Worm (Caenorhabditis elegans) whole organism, L4 larva: ENCODE data around the gene zgpa-1.

Experiments used
- F10B5.3 ChIP-seq: sonication (generic microtip); optimal IDR thresholded peaks from 2 replicates; lab custom pipeline; 2016; ENCODE audit warnings: mild to moderate bottlenecking, missing genetic modification characterization, missing compliant biosample characterization
- F26F4.8 ChIP-seq: fragments of 200-800 bp; sonication (Bioruptor generic); conservative IDR thresholded peaks from 2 replicates; pipeline ENCODE4 v1.3.6; 2022; ENCODE audit warnings: missing genetic modification characterization, missing compliant biosample characterization
- F37D6.2 ChIP-seq: sonication (generic microtip); optimal IDR thresholded peaks from 2 replicates; lab custom pipeline; 2016; ENCODE audit warnings: mild to moderate bottlenecking, missing genetic modification characterization, missing compliant biosample characterization
- F44E2.7 ChIP-seq: fragments of 200-800 bp; sonication (Bioruptor generic); IDR thresholded peaks from 2 replicates; pipeline ENCODE4 v2.1.2; 2022; ENCODE audit warnings: missing genetic modification characterization, missing compliant biosample characterization
- F49E8.2 ChIP-seq: sonication (generic microtip); optimal IDR thresholded peaks from 2 replicates; lab custom pipeline; 2016; ENCODE audit warnings: missing compliant biosample characterization, mild to moderate bottlenecking, missing genetic modification characterization, borderline replicate concordance
- R02D3.7 ChIP-seq: fragments of 150-350 bp; sonication (generic microtip); optimal IDR thresholded peaks from 3 replicates; lab custom pipeline; 2014; ENCODE audit warnings: missing biosample characterization, missing genetic modification characterization
- T20F7.1 ChIP-seq: fragments of 200-800 bp; sonication (Bioruptor generic); optimal IDR thresholded peaks from 2 replicates; lab custom pipeline; 2018; ENCODE audit warnings: mild to moderate bottlenecking, missing genetic modification characterization, missing compliant biosample characterization
- Y5F2A.4 ChIP-seq: fragments of 200-800 bp; sonication (Bioruptor generic); optimal IDR thresholded peaks from 2 replicates; lab custom pipeline; 2018; ENCODE audit warnings: mild to moderate bottlenecking, missing genetic modification characterization, missing compliant biosample characterization
- Y75B8A.6 ChIP-seq: fragments of 200-800 bp; sonication (Bioruptor generic); IDR thresholded peaks from 2 replicates; pipeline ENCODE4 v1.3.6; 2022; ENCODE audit warnings: missing genetic modification reagents, missing genetic modification characterization, missing compliant biosample characterization
- ZK546.5 ChIP-seq, 2 experiments: sonication (generic microtip); optimal IDR thresholded peaks; 2 replicates each; lab custom pipeline; 2017; ENCODE audit warnings: missing biosample characterization in 2 of 2, missing genetic modification characterization in 2 of 2
- aly-2 ChIP-seq: sonication (generic microtip); optimal IDR thresholded peaks from 2 replicates; lab custom pipeline; 2018; ENCODE audit warnings: missing biosample characterization, missing genetic modification characterization
- attf-4 ChIP-seq: sonication (generic microtip); optimal IDR thresholded peaks from 3 replicates; lab custom pipeline; 2017; ENCODE audit warnings: missing biosample characterization, missing genetic modification characterization
- ceh-28 ChIP-seq: fragments of 150-350 bp; optimal IDR thresholded peaks from 2 replicates; lab custom pipeline; 2014; ENCODE audit warnings: missing biosample characterization, missing genetic modification reagents, missing genetic modification characterization
- ceh-32 ChIP-seq: sonication (generic microtip); optimal IDR thresholded peaks from 2 replicates; lab custom pipeline; 2016; ENCODE audit warnings: mild to moderate bottlenecking, missing genetic modification characterization, missing compliant biosample characterization; ENCODE audit not compliant: poor library complexity
- ceh-44 ChIP-seq: fragments of 200-800 bp; sonication (Bioruptor generic); IDR thresholded peaks from 2 replicates; pipeline ENCODE4 v1.3.6; 2022; ENCODE audit warnings: missing genetic modification reagents, missing genetic modification characterization, missing compliant biosample characterization
- daf-19 ChIP-seq: fragments of 200-800 bp; sonication (Bioruptor generic); conservative IDR thresholded peaks from 2 replicates; pipeline ENCODE4 v1.3.6; 2022; ENCODE audit warnings: missing genetic modification characterization, missing compliant biosample characterization
- dmd-6 ChIP-seq: fragments of 200-800 bp; sonication (Bioruptor generic); IDR thresholded peaks from 2 replicates; pipeline ENCODE4 v1.3.6; 2022; ENCODE audit warnings: missing genetic modification reagents, missing genetic modification characterization, missing compliant biosample characterization
- dpl-1 ChIP-seq: fragments of 150-350 bp; optimal IDR thresholded peaks from 2 replicates; lab custom pipeline; 2014; ENCODE audit warnings: missing biosample characterization, missing genetic modification reagents, missing genetic modification characterization
- duxl-1 ChIP-seq: sonication (generic microtip); optimal IDR thresholded peaks from 2 replicates; lab custom pipeline; 2016; ENCODE audit warnings: mild to moderate bottlenecking, missing genetic modification characterization, moderate library complexity, missing compliant biosample characterization; ENCODE audit not compliant: poor library complexity
- dve-1 ChIP-seq: sonication (generic microtip); optimal IDR thresholded peaks from 2 replicates; lab custom pipeline; 2017; ENCODE audit warnings: antibody characterized with exemption, mild to moderate bottlenecking, missing genetic modification characterization, missing compliant biosample characterization; ENCODE audit not compliant: insufficient read depth
- egl-27 ChIP-seq: sonication (generic microtip); optimal IDR thresholded peaks from 3 replicates; lab custom pipeline; 2017; ENCODE audit warnings: missing biosample characterization, missing genetic modification reagents, missing genetic modification characterization
- fos-1 ChIP-seq: fragments of 150-350 bp; optimal IDR thresholded peaks from 2 replicates; lab custom pipeline; 2014; ENCODE audit warnings: missing biosample characterization, missing genetic modification characterization
- hlh-11 ChIP-seq: fragments of 200-800 bp; sonication (Bioruptor generic); optimal IDR thresholded peaks from 2 replicates; lab custom pipeline; 2018; ENCODE audit warnings: mild to moderate bottlenecking, missing genetic modification characterization, missing compliant biosample characterization
- hlh-30 ChIP-seq: sonication (generic microtip); optimal IDR thresholded peaks from 2 replicates; lab custom pipeline; 2017; ENCODE audit warnings: antibody characterized with exemption, mild to moderate bottlenecking, missing genetic modification characterization, missing compliant biosample characterization; ENCODE audit not compliant: insufficient read depth
- hmg-1.1 ChIP-seq: fragments of 200-800 bp; sonication (Bioruptor generic); IDR thresholded peaks from 2 replicates; pipeline ENCODE4 v1.3.6; 2022; ENCODE audit warnings: missing genetic modification reagents, missing genetic modification characterization, missing compliant biosample characterization
- jun-1 ChIP-seq: fragments of 150-350 bp; optimal IDR thresholded peaks from 2 replicates; lab custom pipeline; 2014; ENCODE audit warnings: missing biosample characterization, missing genetic modification reagents, missing genetic modification characterization
- lim-7 ChIP-seq: fragments of 200-800 bp; sonication (Bioruptor generic); IDR thresholded peaks from 2 replicates; pipeline ENCODE4 v1.3.6; 2022; ENCODE audit warnings: missing genetic modification characterization, missing compliant biosample characterization
- lin-1 ChIP-seq: fragments of 200-800 bp; sonication (Bioruptor generic); IDR thresholded peaks from 2 replicates; pipeline ENCODE4 v1.3.6; 2022; ENCODE audit warnings: missing genetic modification reagents, missing genetic modification characterization, missing compliant biosample characterization
- lin-13 ChIP-seq: fragments of 150-350 bp; optimal IDR thresholded peaks from 2 replicates; lab custom pipeline; 2014; ENCODE audit warnings: missing biosample characterization, missing genetic modification reagents, missing genetic modification characterization
- lin-29 ChIP-seq: fragments of 200-800 bp; sonication (Bioruptor generic); IDR thresholded peaks from 2 replicates; pipeline ENCODE4 v1.3.6; 2022; ENCODE audit warnings: missing genetic modification reagents, missing genetic modification characterization, missing compliant biosample characterization
- madf-5 ChIP-seq, 2 experiments: fragments of 200-800 bp; sonication (Bioruptor generic); IDR thresholded peaks; 2 replicates each; pipeline ENCODE4 v1.3.6; 2022; ENCODE audit warnings: missing compliant biosample characterization in 2 of 2, missing genetic modification characterization in 2 of 2
- madf-9 ChIP-seq: fragments of 200-800 bp; sonication (Bioruptor generic); conservative IDR thresholded peaks from 2 replicates; pipeline ENCODE4 v1.3.6; 2022; ENCODE audit warnings: missing genetic modification reagents, missing genetic modification characterization, missing compliant biosample characterization
- mdl-1 ChIP-seq, 2 experiments: fragments of 150-350 bp in 1 of 2; sonication (generic microtip) in 1 of 2; optimal IDR thresholded peaks; 2 replicates each; lab custom pipeline; 2014 to 2017; ENCODE audit warnings: missing biosample characterization in 2 of 2, missing genetic modification characterization in 2 of 2
- mep-1 ChIP-seq: fragments of 150-350 bp; sonication (generic microtip); optimal IDR thresholded peaks from 3 replicates; lab custom pipeline; 2014; ENCODE audit warnings: missing biosample characterization, missing genetic modification characterization
- mxl-3 ChIP-seq: fragments of 200-800 bp; sonication (Bioruptor generic); optimal IDR thresholded peaks from 2 replicates; lab custom pipeline; 2018; ENCODE audit warnings: mild to moderate bottlenecking, missing genetic modification characterization, missing compliant biosample characterization
- nhr-237 ChIP-seq: sonication (generic microtip); optimal IDR thresholded peaks from 2 replicates; lab custom pipeline; 2017; ENCODE audit warnings: missing biosample characterization, missing genetic modification characterization
- nhr-28 ChIP-seq: fragments of 150-350 bp; optimal IDR thresholded peaks from 2 replicates; lab custom pipeline; 2014; ENCODE audit warnings: missing biosample characterization, missing genetic modification characterization
- nhr-48 ChIP-seq: sonication (generic microtip); optimal IDR thresholded peaks from 2 replicates; lab custom pipeline; 2016; ENCODE audit warnings: mild to moderate bottlenecking, missing genetic modification characterization, missing compliant biosample characterization
- saeg-2 ChIP-seq: fragments of 200-800 bp; sonication (Bioruptor generic); IDR thresholded peaks from 2 replicates; pipeline ENCODE4 v1.3.6; 2022; ENCODE audit warnings: missing genetic modification reagents, missing genetic modification characterization, missing compliant biosample characterization
- set-16 ChIP-seq: fragments of 200-800 bp; sonication (Bioruptor generic); IDR thresholded peaks from 2 replicates; pipeline ENCODE4 v1.3.6; 2022; ENCODE audit warnings: missing genetic modification reagents, missing genetic modification characterization, missing compliant biosample characterization
- snpc-1.2 ChIP-seq: fragments of 200-800 bp; sonication (Bioruptor generic); IDR thresholded peaks from 2 replicates; pipeline ENCODE4 v1.3.6; 2022; ENCODE audit warnings: missing genetic modification reagents, missing genetic modification characterization, missing compliant biosample characterization
- snpc-4 ChIP-seq: fragments of 150-350 bp; optimal IDR thresholded peaks from 2 replicates; lab custom pipeline; 2014; ENCODE audit warnings: missing biosample characterization, missing genetic modification characterization
- spr-1 ChIP-seq: sonication (generic microtip); optimal IDR thresholded peaks from 2 replicates; lab custom pipeline; 2016; ENCODE audit warnings: mild to moderate bottlenecking, missing genetic modification characterization, missing compliant biosample characterization
- spr-3 ChIP-seq: fragments of 200-800 bp; sonication (Bioruptor generic); optimal IDR thresholded peaks from 2 replicates; lab custom pipeline; 2018; ENCODE audit warnings: mild to moderate bottlenecking, missing genetic modification characterization, missing compliant biosample characterization
- unc-62 ChIP-seq, 3 experiments: fragments of 150-350 bp in 1 of 3; sonication (generic microtip); optimal IDR thresholded peaks in 2 of 3; peaks in 1 of 3; 1 replicate in 1 of 3; 2 replicates in 2 of 3; lab custom pipeline; 2014 to 2017; ENCODE audit warnings: missing biosample characterization in 3 of 3, missing genetic modification characterization in 3 of 3, missing genetic modification reagents in 3 of 3, missing genotype in 1 of 3
- vab-7 ChIP-seq: fragments of 200-800 bp; sonication (Bioruptor generic); IDR thresholded peaks from 2 replicates; pipeline ENCODE4 v1.3.6; 2022; ENCODE audit warnings: missing genetic modification reagents, missing genetic modification characterization, missing compliant biosample characterization
- zfp-2 ChIP-seq: sonication (generic microtip); optimal IDR thresholded peaks from 2 replicates; lab custom pipeline; 2016; ENCODE audit warnings: mild to moderate bottlenecking, missing genetic modification characterization, missing compliant biosample characterization
- zip-2 ChIP-seq: fragments of 150-350 bp; optimal IDR thresholded peaks from 2 replicates; lab custom pipeline; 2014; ENCODE audit warnings: missing biosample characterization, missing genetic modification characterization
- ztf-11 ChIP-seq: fragments of 150-350 bp; optimal IDR thresholded peaks from 2 replicates; lab custom pipeline; 2014; ENCODE audit warnings: missing biosample characterization, missing genetic modification characterization
- ztf-7 ChIP-seq: fragments of 150-350 bp; optimal IDR thresholded peaks from 2 replicates; lab custom pipeline; 2014; ENCODE audit warnings: missing biosample characterization, missing genetic modification characterization

The zgpa-1 gene

DNA sequence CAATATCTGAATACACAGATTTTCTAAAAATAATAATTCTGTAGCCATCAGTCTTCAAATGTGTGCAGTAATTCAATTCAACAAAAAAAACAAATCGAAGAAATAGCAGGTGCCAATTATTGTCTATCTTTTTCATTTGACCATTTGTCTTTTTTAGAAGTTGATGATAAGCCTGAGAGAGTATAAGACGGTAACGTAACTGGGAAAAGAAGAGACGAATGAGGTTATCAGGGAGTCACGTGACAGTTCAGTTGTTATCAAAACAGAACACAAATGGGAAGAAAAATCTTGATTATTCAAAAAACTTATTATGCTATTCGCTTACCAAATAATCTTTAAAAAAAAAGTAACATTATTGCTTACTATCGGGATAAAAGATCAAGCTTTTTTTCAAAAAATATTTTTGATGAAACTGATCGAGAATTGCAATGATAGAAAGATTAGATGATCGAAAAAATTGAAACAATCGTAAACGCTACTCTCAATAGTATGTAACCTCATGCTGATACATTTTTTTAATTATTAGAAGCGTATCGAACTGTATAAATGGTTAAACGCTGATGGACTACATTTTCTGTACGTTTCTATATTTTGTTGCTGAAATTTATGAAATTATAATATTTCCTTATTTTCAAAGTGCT is 31.8 kb upstream of the zgpa-1 start (continued):
- no peak for TF ChIP-seq ceh-28 (tag; lab: Kevin White, UChicago)
- TF ChIP-seq lin-13 (GFP tag; lab: Kevin White, UChicago): no peak
- TF ChIP-seq mdl-1 (tag; optimal IDR thresholded peaks at IDR 0.05; lab: Kevin White, UChicago): peak in 1 of 2 experiments; percentile 38
- no peak for TF ChIP-seq madf-5 (GFP tag; IDR thresholded peaks at IDR 0.05; lab: Robert Waterston, UW)
- TF ChIP-seq aly-2: no peak
- no peak for TF ChIP-seq ceh-44 (GFP tag; lab: Robert Waterston, UW)
- no peak for TF ChIP-seq F26F4.8 (GFP tag; lab: Robert Waterston, UW)
- no peak for TF ChIP-seq hmg-1.1 (GFP tag; lab: Robert Waterston, UW)
- TF ChIP-seq ztf-7: no peak
- no peak for TF ChIP-seq F44E2.7 (GFP tag; lab: Robert Waterston, UW)
- no peak for TF ChIP-seq spr-3 (GFP tag; lab: Kevin White, UChicago)
- TF ChIP-seq T20F7.1: peak; percentile 10
- TF ChIP-seq vab-7 (GFP tag; lab: Robert Waterston, UW): no peak
- TF ChIP-seq F37D6.2 (tag; lab: Kevin White, UChicago): no peak
- no peak for TF ChIP-seq R02D3.7 (tag; lab: Kevin White, UChicago)
- peak; percentile 19 for TF ChIP-seq nhr-48 (tag; lab: Kevin White, UChicago)
- no peak for TF ChIP-seq ztf-11 (tag; lab: Kevin White, UChicago)
- no peak for TF ChIP-seq fos-1 (tag; lab: Kevin White, UChicago)
- TF ChIP-seq madf-9 (GFP tag; lab: Robert Waterston, UW): no peak
- 0 out of 2 replicates have a peak, but pooled peaks have one; percentile 44 for TF ChIP-seq lin-1 (GFP tag; lab: Robert Waterston, UW)
- TF ChIP-seq zfp-2: no peak
- TF ChIP-seq zip-2 (tag; lab: Kevin White, UChicago): no peak
- no peak for TF ChIP-seq Y75B8A.6 (GFP tag; lab: Robert Waterston, UW)
- peak; percentile 85 for TF ChIP-seq hlh-11 (tag; lab: Kevin White, UChicago)
- no peak for TF ChIP-seq lin-29 (GFP tag; lab: Robert Waterston, UW)
- no peak for TF ChIP-seq saeg-2 (GFP tag; lab: Robert Waterston, UW)
- no peak for TF ChIP-seq dpl-1
- TF ChIP-seq snpc-1.2 (GFP tag; lab: Robert Waterston, UW): no peak
- peak; percentile 87 for TF ChIP-seq dmd-6
- no peak for TF ChIP-seq lim-7 (GFP tag; lab: Robert Waterston, UW)
- peak; percentile 89 for TF ChIP-seq dve-1 (tag; lab: Kevin White, UChicago)
- no peak for TF ChIP-seq F10B5.3 (tag; lab: Kevin White, UChicago)
- no peak for TF ChIP-seq mxl-3 (GFP tag; lab: Kevin White, UChicago)
- TF ChIP-seq nhr-237 (tag; lab: Kevin White, UChicago): no peak
- peak; percentile 17 for TF ChIP-seq duxl-1 (tag; lab: Kevin White, UChicago)
- no peak for TF ChIP-seq egl-27 (tag; lab: Kevin White, UChicago)
- peak; percentile 77 for TF ChIP-seq hlh-30 (tag; lab: Kevin White, UChicago)
- TF ChIP-seq daf-19 (GFP tag; lab: Robert Waterston, UW): no peak
- no peak for TF ChIP-seq ceh-32 (tag; lab: Kevin White, UChicago)
- TF ChIP-seq Y5F2A.4 (GFP tag; lab: Kevin White, UChicago): no peak
- TF ChIP-seq ZK546.5 (tag; optimal IDR thresholded peaks at IDR 0.05; lab: Kevin White, UChicago): no peak
- no peak for TF ChIP-seq spr-1
- TF ChIP-seq F49E8.2 (tag; lab: Kevin White, UChicago): no peak
- no peak for TF ChIP-seq attf-4 (tag; lab: Kevin White, UChicago)
- TF ChIP-seq unc-62 (GFP tag; optimal IDR thresholded peaks at IDR 0.05 in 1 of 2; lab: Kevin White, UChicago): peak in 1 of 2 experiments; percentile 95
- no peak for TF ChIP-seq unc-62 (tag; optimal IDR thresholded peaks at IDR 0.05; lab: Kevin White, UChicago)
- TF ChIP-seq snpc-4 (tag; lab: Kevin White, UChicago): no peak
- peak; percentile 71 for TF ChIP-seq nhr-28 (tag; lab: Kevin White, UChicago)
- no peak for TF ChIP-seq jun-1
- TF ChIP-seq set-16 (GFP tag; lab: Robert Waterston, UW): no peak
- peak; percentile 39 for TF ChIP-seq mep-1 (tag; lab: Kevin White, UChicago)
